Fruit fly (Drosophila melanogaster): ENCODE measurements around the gene Nepl9.

- TF ChIP-seq Abd-B (GFP tag; optimal IDR thresholded peaks at IDR 0.05) (no peak), Hr78 (GFP tag; optimal IDR thresholded peaks at IDR 0.05) (no peak), psq (GFP tag; optimal IDR thresholded peaks at IDR 0.05) (no peak)
Measured at dm6 chr2L:16879288-16879687, 42.2 kb upstream of the Nepl9 start, which contains the start of the genes CG32832, CG31743 and CG34313.

All from whole organism, wandering third instar larva.